Worm (Caenorhabditis elegans) whole organism, early embryonic: ENCODE data around the gene Y32F6B.9.

Experiments
- F13C5.2 ChIP-seq: sonication (generic microtip); optimal IDR thresholded peaks from 2 replicates; lab custom pipeline; 2017; ENCODE audit warnings: mild to moderate bottlenecking, missing genetic modification characterization, inconsistent platforms, missing compliant biosample characterization
- ama-1 ChIP-seq: fragments of 150-350 bp; optimal IDR thresholded peaks from 2 replicates; lab custom pipeline; 2014
- ceh-13 ChIP-seq: fragments of 200-800 bp; sonication (Bioruptor generic); optimal IDR thresholded peaks from 2 replicates; lab custom pipeline; 2018; ENCODE audit warnings: mild to moderate bottlenecking, missing genetic modification characterization, missing compliant biosample characterization
- scrt-1 ChIP-seq: fragments of 200-800 bp; sonication (Bioruptor generic); IDR thresholded peaks from 2 replicates; pipeline ENCODE4 v1.3.6; 2022; ENCODE audit warnings: missing genetic modification characterization, missing compliant biosample characterization

- TF ChIP-seq F13C5.2 (no peak), ama-1 (lab: Kevin White, UChicago) (no peak), ceh-13 (no peak), scrt-1 (no peak)
These were observed 21.3 kb upstream of the Y32F6B.9 start, which contains the start of gene F22E12.1 for ce11 chrV:10457247-10457646.
